Worm (Caenorhabditis elegans) whole organism, mixed stage, embryonic: ENCODE results near the gene mrps-11.

Experiments used
- ceh-39 ChIP-seq: fragments of 150-350 bp; optimal IDR thresholded peaks from 2 replicates; lab custom pipeline; 2014; ENCODE audit warnings: missing biosample characterization, missing genetic modification characterization
- ceh-43 ChIP-seq: fragments of 200-800 bp; sonication (Bioruptor generic); optimal IDR thresholded peaks from 2 replicates; lab custom pipeline; 2018; ENCODE audit warnings: mild to moderate bottlenecking, missing genetic modification characterization, moderate library complexity, missing compliant biosample characterization
- ceh-83 ChIP-seq: fragments of 200-800 bp; sonication (Bioruptor generic); optimal IDR thresholded peaks from 2 replicates; lab custom pipeline; 2018; ENCODE audit warnings: mild to moderate bottlenecking, missing genetic modification characterization, missing compliant biosample characterization
- ces-1 ChIP-seq: fragments of 150-350 bp; optimal IDR thresholded peaks from 2 replicates; lab custom pipeline; 2014; ENCODE audit warnings: missing biosample characterization, missing genetic modification reagents, missing genetic modification characterization
- cnd-1 ChIP-seq: fragments of 200-800 bp; sonication (Bioruptor generic); optimal IDR thresholded peaks from 2 replicates; lab custom pipeline; 2018; ENCODE audit warnings: mild to moderate bottlenecking, missing genetic modification characterization, missing compliant biosample characterization
- drap-1 ChIP-seq: fragments of 200-800 bp; sonication (Bioruptor generic); optimal IDR thresholded peaks from 3 replicates; lab custom pipeline; 2018; ENCODE audit warnings: mild to moderate bottlenecking, missing genetic modification characterization, missing compliant biosample characterization
- elt-1 ChIP-seq: sonication (generic microtip); optimal IDR thresholded peaks from 2 replicates; lab custom pipeline; 2017; ENCODE audit warnings: missing genetic modification characterization, mild to moderate bottlenecking, missing compliant biosample characterization, antibody characterized with exemption, moderate library complexity, borderline replicate concordance; ENCODE audit not compliant: insufficient read depth
- elt-3 ChIP-seq: fragments of 150-350 bp; optimal IDR thresholded peaks from 2 replicates; lab custom pipeline; 2014; ENCODE audit warnings: missing biosample characterization, missing genetic modification characterization
- flh-1 ChIP-seq: fragments of 200-800 bp; sonication (Bioruptor generic); optimal IDR thresholded peaks from 2 replicates; lab custom pipeline; 2018; ENCODE audit warnings: mild to moderate bottlenecking, missing genetic modification characterization, moderate library complexity, missing compliant biosample characterization
- ham-2 ChIP-seq: fragments of 200-800 bp; sonication (Bioruptor generic); optimal IDR thresholded peaks from 2 replicates; lab custom pipeline; 2018; ENCODE audit warnings: mild to moderate bottlenecking, missing genetic modification characterization, missing compliant biosample characterization
- hlh-1 ChIP-seq: fragments of 150-350 bp; optimal IDR thresholded peaks from 2 replicates; lab custom pipeline; 2014; ENCODE audit warnings: missing biosample characterization, missing genetic modification reagents, missing genetic modification characterization
- lin-13 ChIP-seq: fragments of 150-350 bp; optimal IDR thresholded peaks from 2 replicates; lab custom pipeline; 2014; ENCODE audit warnings: missing biosample characterization, missing genetic modification characterization
- lsy-2 ChIP-seq: fragments of 150-350 bp; optimal IDR thresholded peaks from 2 replicates; lab custom pipeline; 2014; ENCODE audit warnings: missing biosample characterization, missing genetic modification characterization
- mab-5 ChIP-seq: fragments of 150-350 bp; optimal IDR thresholded peaks from 2 replicates; lab custom pipeline; 2014; ENCODE audit warnings: missing biosample characterization, missing genetic modification characterization
- mep-1 ChIP-seq: fragments of 150-350 bp; optimal IDR thresholded peaks from 2 replicates; lab custom pipeline; 2017; ENCODE audit warnings: missing biosample characterization, missing genetic modification reagents, missing genetic modification characterization, inconsistent platforms
- nhr-12 ChIP-seq: fragments of 150-350 bp; optimal IDR thresholded peaks from 2 replicates; lab custom pipeline; 2014; ENCODE audit warnings: missing biosample characterization, missing genetic modification characterization
- nhr-2 ChIP-seq: fragments of 150-350 bp; optimal IDR thresholded peaks from 2 replicates; lab custom pipeline; 2014; ENCODE audit warnings: missing biosample characterization, missing genetic modification characterization
- nhr-237 ChIP-seq: fragments of 150-350 bp; optimal IDR thresholded peaks from 2 replicates; lab custom pipeline; 2014; ENCODE audit warnings: missing biosample characterization, missing genetic modification characterization
- nhr-28 ChIP-seq: fragments of 150-350 bp; optimal IDR thresholded peaks from 2 replicates; lab custom pipeline; 2014; ENCODE audit warnings: missing biosample characterization, missing genetic modification characterization
- nhr-76 ChIP-seq: sonication (generic microtip); optimal IDR thresholded peaks from 2 replicates; lab custom pipeline; 2017; ENCODE audit warnings: missing biosample characterization, missing genetic modification characterization
- pha-4 ChIP-seq: fragments of 150-350 bp; optimal IDR thresholded peaks from 2 replicates; lab custom pipeline; 2018; ENCODE audit warnings: missing biosample characterization, missing genetic modification reagents, missing genetic modification characterization
- sem-2 ChIP-seq: fragments of 200-800 bp; sonication (Bioruptor generic); optimal IDR thresholded peaks from 2 replicates; lab custom pipeline; 2018; ENCODE audit warnings: mild to moderate bottlenecking, missing genetic modification characterization, missing compliant biosample characterization
- snpc-4 ChIP-seq: fragments of 150-350 bp; optimal IDR thresholded peaks from 2 replicates; lab custom pipeline; 2014; ENCODE audit warnings: missing biosample characterization, missing genetic modification characterization
- sptf-1 ChIP-seq: sonication (generic microtip); optimal IDR thresholded peaks from 2 replicates; lab custom pipeline; 2017; ENCODE audit warnings: mild to moderate bottlenecking, missing genetic modification characterization, moderate library complexity, missing compliant biosample characterization
- tbx-8 ChIP-seq: fragments of 200-800 bp; sonication (Bioruptor generic); optimal IDR thresholded peaks from 2 replicates; lab custom pipeline; 2018; ENCODE audit warnings: mild to moderate bottlenecking, missing genetic modification characterization, moderate library complexity, missing compliant biosample characterization
- unc-120 ChIP-seq: sonication (generic microtip); optimal IDR thresholded peaks from 2 replicates; lab custom pipeline; 2017; ENCODE audit warnings: missing genetic modification characterization, missing compliant biosample characterization; ENCODE audit not compliant: poor library complexity, severe bottlenecking
- unc-39 ChIP-seq: fragments of 150-350 bp; optimal IDR thresholded peaks from 2 replicates; lab custom pipeline; 2014; ENCODE audit warnings: missing biosample characterization, missing genetic modification characterization
- unc-62 ChIP-seq: fragments of 150-350 bp; optimal IDR thresholded peaks from 2 replicates; lab custom pipeline; 2014; ENCODE audit warnings: missing biosample characterization, missing genetic modification reagents, missing genetic modification characterization
- zip-8 ChIP-seq: fragments of 150-350 bp; optimal IDR thresholded peaks from 2 replicates; lab custom pipeline; 2014; ENCODE audit warnings: missing biosample characterization, missing genetic modification characterization
- ztf-11 ChIP-seq: fragments of 150-350 bp; optimal IDR thresholded peaks from 2 replicates; lab custom pipeline; 2014; ENCODE audit warnings: missing biosample characterization, missing genetic modification characterization

Gene mrps-11

DNA sequence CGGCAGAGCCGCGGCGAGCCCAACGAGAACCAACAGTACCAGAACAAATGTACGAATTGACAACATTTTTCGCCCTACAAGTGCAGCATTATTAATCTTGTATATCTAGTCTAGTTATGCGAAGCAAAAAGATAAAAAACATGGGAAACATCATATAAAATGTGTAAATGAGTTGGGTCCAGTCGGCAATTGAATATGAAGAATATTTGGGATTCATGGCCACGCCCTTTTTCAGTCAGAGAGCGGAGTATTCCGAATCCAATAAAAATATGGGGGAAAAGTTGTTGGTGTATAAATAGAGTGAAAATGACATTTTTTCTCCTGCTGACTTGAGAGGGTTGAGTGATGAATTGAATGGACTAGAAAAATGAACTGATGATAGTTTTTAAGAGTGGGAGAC is 11.8 kb upstream of the mrps-11 start, which contains the start of gene nlp-46:
nlp-46 (minus strand) TSS at position 101 of the 400 bp plus-strand sequence.
- TF ChIP-seq ham-2 = no peak

ce11 chrV:12505730-12506129 is 11.3 kb upstream of the mrps-11 start:
- TF ChIP-seq ceh-43 (no peak), ceh-39 (tag; lab: Kevin White, UChicago) (no peak), drap-1 (GFP tag; lab: Kevin White, UChicago) (no peak), snpc-4 (no peak), nhr-28 (tag; lab: Kevin White, UChicago) (no peak), pha-4 (tag; lab: Kevin White, UChicago) (no peak), cnd-1 (tag; lab: Kevin White, UChicago) (no peak), zip-8 (tag; lab: Kevin White, UChicago) (no peak)

- no peak for TF ChIP-seq elt-3 (tag; lab: Kevin White, UChicago)
- no peak for TF ChIP-seq ztf-11 (tag; lab: Kevin White, UChicago)
- no peak for TF ChIP-seq hlh-1 (tag; lab: Kevin White, UChicago)
- TF ChIP-seq cnd-1 (tag; lab: Kevin White, UChicago) = no peak
- TF ChIP-seq lin-13 = no peak
- no peak for TF ChIP-seq snpc-4
- no peak for TF ChIP-seq lsy-2 (tag; lab: Kevin White, UChicago)
- no peak for TF ChIP-seq drap-1 (GFP tag; lab: Kevin White, UChicago)
- TF ChIP-seq tbx-8 (GFP tag; lab: Kevin White, UChicago) = no peak
- no peak for TF ChIP-seq unc-39
- TF ChIP-seq unc-62 = no peak
- TF ChIP-seq elt-1 (tag; lab: Kevin White, UChicago) = no peak
- no peak for TF ChIP-seq nhr-12
- TF ChIP-seq unc-120 = no peak
- TF ChIP-seq ces-1 (GFP tag; lab: Kevin White, UChicago) = no peak
- TF ChIP-seq ceh-39 (tag; lab: Kevin White, UChicago) = no peak
Observed at ce11 chrV:12503494-12503893, 9.1 kb upstream of the mrps-11 start, which contains the start of gene T28H10.1. T28H10.1 (plus strand) TSS chrV:12503794.

DNA sequence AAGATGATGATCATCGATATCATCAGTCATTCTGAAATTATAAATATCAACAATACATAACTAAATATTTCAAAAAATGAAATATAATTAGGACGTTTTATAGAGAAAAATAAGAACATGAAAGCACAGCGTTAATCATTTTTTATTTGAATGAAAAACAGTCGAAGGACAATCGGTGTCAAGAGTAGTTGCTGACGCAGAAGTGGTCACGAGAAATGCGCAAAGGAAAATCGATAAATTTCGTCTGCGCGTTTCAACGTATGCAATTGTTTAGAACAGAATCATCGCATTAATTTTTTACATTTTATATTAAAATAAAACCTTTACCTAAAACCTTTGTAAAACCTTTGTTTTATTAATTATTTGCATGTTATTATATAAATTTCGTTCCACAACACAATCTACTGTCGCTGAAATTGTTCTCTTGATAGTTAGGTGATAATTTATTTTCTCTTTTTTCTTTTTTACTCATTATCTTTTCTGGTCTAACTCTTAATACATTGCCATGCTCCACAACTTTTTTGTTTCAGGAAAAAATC is 3.4 kb upstream of the mrps-11 start, which contains the start of the genes W04D2.4 and rbm-25:
W04D2.4 (minus strand) TSS at position 31 of the 539 bp plus-strand sequence.
rbm-25 (plus strand) TSS at position 489 of the 539 bp plus-strand sequence.
- TF ChIP-seq ztf-11 (tag; lab: Kevin White, UChicago) = no peak
- TF ChIP-seq lsy-2 (tag; lab: Kevin White, UChicago) = peak; percentile 60
- no peak for TF ChIP-seq snpc-4
- no peak for TF ChIP-seq drap-1 (GFP tag; lab: Kevin White, UChicago)
- no peak for TF ChIP-seq sptf-1
- peak; percentile 11 for TF ChIP-seq nhr-2 (tag; lab: Kevin White, UChicago)
- TF ChIP-seq mab-5 (tag; lab: Kevin White, UChicago) = no peak
- peak; percentile 58 for TF ChIP-seq ces-1 (GFP tag; lab: Kevin White, UChicago)
- TF ChIP-seq nhr-237 = peak; percentile 49
- TF ChIP-seq mep-1 (tag; lab: Kevin White, UChicago) = peak; percentile 70
- TF ChIP-seq ceh-39 (tag; lab: Kevin White, UChicago) = peak; percentile 77
- TF ChIP-seq lin-13 = peak; percentile 12
- peak; percentile 70 for TF ChIP-seq pha-4 (tag; lab: Kevin White, UChicago)
- TF ChIP-seq, all 35 proteins: peak for 8

DNA sequence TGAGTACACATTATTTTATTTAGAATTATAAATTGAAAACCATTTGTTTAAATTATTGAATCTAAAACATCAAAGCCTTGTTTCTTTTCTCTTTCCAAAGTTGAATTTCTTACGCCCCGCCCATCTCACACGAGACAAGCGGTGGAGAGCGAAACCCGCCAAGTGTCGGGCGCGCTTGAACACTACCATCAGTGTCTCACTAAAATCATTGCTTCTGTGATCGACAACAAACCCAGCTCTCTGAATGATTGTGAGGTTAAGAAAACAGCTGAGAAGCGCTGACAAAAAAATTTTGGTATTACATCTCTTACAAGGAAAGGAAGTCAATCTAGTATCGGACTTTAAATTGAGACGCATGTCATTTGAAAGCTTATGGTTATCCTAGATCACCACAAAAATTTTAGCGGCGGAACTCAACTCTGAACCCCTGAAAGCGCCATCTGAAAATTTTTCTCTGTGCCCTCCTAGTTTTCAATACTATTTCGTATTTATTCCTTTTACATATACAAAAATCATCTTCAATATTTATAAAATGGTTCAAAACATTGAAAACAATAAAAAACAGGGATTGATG is 3.3 kb downstream of the mrps-11 start:
- TF ChIP-seq unc-120 (no peak), flh-1 (no peak), elt-1 (tag; lab: Kevin White, UChicago) (no peak), lin-13 (no peak), elt-3 (tag; lab: Kevin White, UChicago) (no peak), drap-1 (GFP tag; lab: Kevin White, UChicago) (no peak), nhr-28 (tag; lab: Kevin White, UChicago) (no peak), zip-8 (tag; lab: Kevin White, UChicago) (no peak), sem-2 (GFP tag; lab: Kevin White, UChicago) (no peak), ceh-83 (GFP tag; lab: Kevin White, UChicago) (no peak), ceh-39 (tag; lab: Kevin White, UChicago) (no peak), unc-62 (no peak), ces-1 (GFP tag; lab: Kevin White, UChicago) (no peak), hlh-1 (tag; lab: Kevin White, UChicago) (no peak), sptf-1 (no peak), nhr-76 (tag; lab: Kevin White, UChicago) (no peak), ceh-43 (no peak), nhr-2 (tag; lab: Kevin White, UChicago) (no peak), mab-5 (tag; lab: Kevin White, UChicago) (no peak)
- TF ChIP-seq, all 35 proteins: peak for 0
